Worm (Caenorhabditis elegans): ENCODE measurements around the gene lag-2.
A peak's percentile ranks its signal among the peaks of the same experiment; 100 is the strongest.

The lag-2 gene

ce11 chrV:3149910-3150428 lies 38.2 kb upstream of the lag-2 start:
- TF ChIP-seq F49E8.2 (tag; optimal IDR thresholded peaks at IDR 0.05; ENCODE audit: insufficient read depth), result no peak
- TF ChIP-seq egl-44 (GFP tag; IDR thresholded peaks at IDR 0.05), result no peak
- no peak for TF ChIP-seq attf-3 (GFP tag; conservative IDR thresholded peaks at IDR 0.05)
- TF ChIP-seq nhr-120 (GFP tag; IDR thresholded peaks at IDR 0.05), result no peak
- no peak for TF ChIP-seq nhr-179 (tag; optimal IDR thresholded peaks at IDR 0.05)
- no peak for TF ChIP-seq lin-26 (GFP tag; IDR thresholded peaks at IDR 0.05)
- TF ChIP-seq akir-1 (GFP tag; optimal IDR thresholded peaks at IDR 0.05), result no peak
- peak; percentile 39; the same call in 1 of the 2 replicates for TF ChIP-seq egrh-3 (GFP tag; IDR thresholded peaks at IDR 0.05)
- TF ChIP-seq lag-1 (GFP tag; IDR thresholded peaks at IDR 0.05), result no peak
- no peak for TF ChIP-seq snpc-4 (GFP tag; optimal IDR thresholded peaks at IDR 0.05)
- TF ChIP-seq snpc-4 (tag; optimal IDR thresholded peaks at IDR 0.05), result peak in 2 of 4 experiments; percentile 58 to 86
- TF ChIP-seq athp-1 (tag; optimal IDR thresholded peaks at IDR 0.05), result no peak
- TF ChIP-seq F10E7.11 (tag; optimal IDR thresholded peaks at IDR 0.05), result no peak
- TF ChIP-seq zim-3 (tag; optimal IDR thresholded peaks at IDR 0.05), result no peak
- TF ChIP-seq ztf-18 (tag; optimal IDR thresholded peaks at IDR 0.05), result no peak
- no peak for TF ChIP-seq ztf-6 (GFP tag; IDR thresholded peaks at IDR 0.05)
- no peak for TF ChIP-seq Y56A3A.18 (GFP tag; IDR thresholded peaks at IDR 0.05)
- TF ChIP-seq zfh-2 (GFP tag; conservative IDR thresholded peaks at IDR 0.05), result peak; percentile 89
- TF ChIP-seq B0035.1 (tag; optimal IDR thresholded peaks at IDR 0.05), result no peak
- TF ChIP-seq Y67H2A.10 (GFP tag; conservative IDR thresholded peaks at IDR 0.05), result no peak
- TF ChIP-seq F37B4.10 (GFP tag; IDR thresholded peaks at IDR 0.05), result no peak
- TF ChIP-seq ztf-28 (GFP tag; IDR thresholded peaks at IDR 0.05), result peak; percentile 40; the same call in 1 of the 2 replicates

DNA sequence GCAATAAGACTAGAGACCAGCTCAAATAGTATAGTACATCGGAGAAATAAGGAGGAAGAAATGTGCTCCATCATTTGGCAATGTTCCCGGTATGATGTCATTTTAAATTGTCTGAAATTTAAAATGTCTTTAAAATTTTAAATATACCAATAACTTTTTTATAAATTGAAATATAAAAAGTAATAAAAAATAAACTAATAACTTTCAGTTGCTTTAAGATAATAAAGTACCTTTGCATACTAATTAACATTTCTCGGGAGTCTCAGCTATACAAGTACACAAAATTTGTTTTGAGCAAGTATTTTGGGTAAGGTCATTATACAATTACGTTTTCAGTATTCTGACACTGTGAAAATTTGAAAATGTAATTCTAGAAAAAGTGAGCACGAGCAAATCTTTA lies 36.3 kb upstream of the lag-2 start, which contains the start of gene srab-6:
TSS of gene srab-6 (minus strand) at position 101 of the 400 bp plus-strand sequence.
- TF ChIP-seq nhr-179 (tag; optimal IDR thresholded peaks at IDR 0.05) (no peak), nfyb-1 (GFP tag; IDR thresholded peaks at IDR 0.05) (no peak), lsy-27 (tag; optimal IDR thresholded peaks at IDR 0.05; ENCODE audit: borderline replicate concordance, insufficient read depth) (no peak), madf-6 (GFP tag; IDR thresholded peaks at IDR 0.05) (no peak), pha-4 (tag; optimal IDR thresholded peaks at IDR 0.05) (no peak), ZK185.1 (tag; optimal IDR thresholded peaks at IDR 0.05; ENCODE audit: poor library complexity, severe bottlenecking) (no peak), dpl-1 (GFP tag; optimal IDR thresholded peaks at IDR 0.05) (no peak), efl-1 (GFP tag; optimal IDR thresholded peaks at IDR 0.05) (no peak), ccch-3 (GFP tag; optimal IDR thresholded peaks at IDR 0.05) (no peak), snpc-1.1 (tag; optimal IDR thresholded peaks at IDR 0.05; ENCODE audit: insufficient read depth) (no peak), mel-28 (tag; optimal IDR thresholded peaks at IDR 0.05; ENCODE audit: borderline replicate concordance) (no peak), Y56A3A.18 (GFP tag; IDR thresholded peaks at IDR 0.05) (no peak), rcor-1 (GFP tag; IDR thresholded peaks at IDR 0.05) (no peak), C17E4.6 (GFP tag; IDR thresholded peaks at IDR 0.05) (no peak), snpc-4 (GFP tag; optimal IDR thresholded peaks at IDR 0.05) (no peak), snpc-4 (tag; optimal IDR thresholded peaks at IDR 0.05) (no peak), F22D6.2 (tag; optimal IDR thresholded peaks at IDR 0.05) (no peak), mcd-1 (GFP tag; IDR thresholded peaks at IDR 0.05) (no peak), hlh-12 (tag; optimal IDR thresholded peaks at IDR 0.05) (no peak), bed-2 (GFP tag; IDR thresholded peaks at IDR 0.05) (no peak), ceh-27 (GFP tag; optimal IDR thresholded peaks at IDR 0.05) (no peak)

Data from whole organism, young adult.